Fruit fly (Drosophila melanogaster) Kc167 (cell line): ENCODE data around the gene Spn100A.

Experiments used
- h ChIP-seq: fragments of >200 bp; optimal IDR thresholded peaks from 3 replicates; lab custom pipeline; 2018; ENCODE audit warnings: missing external identifiers
- insv ChIP-seq: fragments of >200 bp; optimal IDR thresholded peaks from 3 replicates; lab custom pipeline; 2018; ENCODE audit warnings: missing external identifiers
- psq ChIP-seq: fragments of >200 bp; optimal IDR thresholded peaks from 2 replicates; lab custom pipeline; 2017; ENCODE audit warnings: missing external identifiers

- TF ChIP-seq psq (lab: Kevin White, UChicago) (no peak), h (no peak), insv (no peak)
These were observed 35.3 kb downstream of the Spn100A start, which contains the start of gene eIF4H2 for dm6 chr3R:30725787-30726186.
